Worm (Caenorhabditis elegans): Measurements from ENCODE around the gene F29B9.11.

DNA sequence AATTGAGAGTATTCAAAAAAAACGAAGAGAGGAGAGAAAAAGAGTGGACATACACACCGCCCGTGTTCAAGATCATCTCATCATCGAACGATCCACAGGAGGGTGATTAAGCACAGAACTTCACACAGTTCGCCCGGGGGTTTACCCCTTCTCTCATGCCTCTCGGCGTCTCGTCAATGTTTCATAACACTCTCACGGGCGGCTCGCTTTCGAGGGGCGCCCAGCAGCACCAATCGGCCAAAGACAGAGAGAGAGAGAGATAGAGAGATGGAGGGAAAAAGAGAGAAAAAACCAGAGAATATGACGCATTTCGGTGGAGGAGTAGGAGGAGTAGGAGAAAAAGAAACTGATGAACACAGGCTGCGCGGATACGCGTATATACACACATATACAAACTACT, 45.2 kb upstream of the F29B9.11 start:
- TF ChIP-seq unc-62 (GFP tag; optimal IDR thresholded peaks at IDR 0.05) (no peak), bed-3 (GFP tag; optimal IDR thresholded peaks at IDR 0.05) (no peak), sptf-1 (tag; optimal IDR thresholded peaks at IDR 0.05) (peak; percentile 54)
